Fruit fly (Drosophila melanogaster): ENCODE measurements around the gene ppk5.

ppk5 gene

DNA sequence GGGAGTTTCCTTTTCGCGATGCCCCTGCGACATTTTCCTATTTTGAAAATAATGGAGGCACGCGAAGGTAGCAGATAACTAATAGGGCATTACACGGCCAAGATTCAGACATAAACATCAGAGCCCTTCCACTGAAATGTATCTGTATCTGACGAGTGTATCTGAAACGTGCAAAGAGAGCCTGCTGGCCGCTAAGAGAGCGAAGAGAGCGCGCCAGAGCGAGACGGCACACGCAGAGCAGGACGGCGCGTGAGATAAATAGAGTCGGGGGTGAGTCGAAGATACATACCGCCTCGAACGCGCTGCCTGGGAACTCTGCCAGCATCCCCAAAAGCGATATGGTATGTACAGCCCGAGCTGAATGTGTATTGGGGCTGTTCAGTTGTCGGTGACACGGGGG lies 50.2 kb downstream of the ppk5 start (continued):
- TF ChIP-seq CG2875 (GFP tag; optimal IDR thresholded peaks at IDR 0.05): no peak
- TF ChIP-seq Neu2 (GFP tag; optimal IDR thresholded peaks at IDR 0.05; ENCODE audit: borderline replicate concordance): no peak
- TF ChIP-seq ase (GFP tag; IDR thresholded peaks at IDR 0.05): no peak
- no peak for TF ChIP-seq CG7271 (tag; optimal IDR thresholded peaks at IDR 0.05)
- TF ChIP-seq CG12391 (tag; optimal IDR thresholded peaks at IDR 0.05): no peak
- no peak for TF ChIP-seq Atf6 (GFP tag; IDR thresholded peaks at IDR 0.05)
- no peak for TF ChIP-seq CG16779 (GFP tag; IDR thresholded peaks at IDR 0.05)
- TF ChIP-seq Dref (GFP tag; IDR thresholded peaks at IDR 0.05): no peak
- no peak for TF ChIP-seq CG11695 (GFP tag; IDR thresholded peaks at IDR 0.05)
- TF ChIP-seq Dp (GFP tag; optimal IDR thresholded peaks at IDR 0.05): no peak
- no peak for TF ChIP-seq CG9817 (tag; optimal IDR thresholded peaks at IDR 0.05)
- TF ChIP-seq dm (GFP tag; optimal IDR thresholded peaks at IDR 0.05): no peak
- TF ChIP-seq CG32767 (GFP tag; IDR thresholded peaks at IDR 0.05): peak; percentile 91
- TF ChIP-seq Camta (GFP tag; optimal IDR thresholded peaks at IDR 0.05): no peak
- no peak for TF ChIP-seq CG17912 (GFP tag; optimal IDR thresholded peaks at IDR 0.05)
- no peak for TF ChIP-seq lab (GFP tag; optimal IDR thresholded peaks at IDR 0.05)
- TF ChIP-seq gce (GFP tag; IDR thresholded peaks at IDR 0.05): no peak
- peak; percentile 1 for TF ChIP-seq cad (GFP tag; optimal IDR thresholded peaks at IDR 0.05)
- no peak for TF ChIP-seq crol (GFP tag; IDR thresholded peaks at IDR 0.05)
- TF ChIP-seq gsb (GFP tag; IDR thresholded peaks at IDR 0.05): no peak
- TF ChIP-seq CG14441 (GFP tag; IDR thresholded peaks at IDR 0.05): peak; percentile 16; the same call in 1 of the 2 replicates
- TF ChIP-seq CG1792 (GFP tag; optimal IDR thresholded peaks at IDR 0.05): no peak
- no peak for TF ChIP-seq prd (optimal IDR thresholded peaks at IDR 0.05)
- TF ChIP-seq prd (GFP tag; IDR thresholded peaks at IDR 0.05): no peak
- TF ChIP-seq otp (GFP tag; IDR thresholded peaks at IDR 0.05): peak; percentile 22; the same call in 1 of the 3 replicates
- TF ChIP-seq yki (optimal IDR thresholded peaks at IDR 0.05): peak; percentile 89
- no peak for TF ChIP-seq CG31365 (tag; optimal IDR thresholded peaks at IDR 0.05)
- TF ChIP-seq BtbVII (GFP tag; optimal IDR thresholded peaks at IDR 0.05): no peak
- peak; percentile 1 for TF ChIP-seq odd (GFP tag; optimal IDR thresholded peaks at IDR 0.05)
- no peak for TF ChIP-seq CG12942 (GFP tag; optimal IDR thresholded peaks at IDR 0.05)
- no peak for TF ChIP-seq hbn (GFP tag; IDR thresholded peaks at IDR 0.05; ENCODE audit: partially characterized antibody)
- TF ChIP-seq bbx (GFP tag; IDR thresholded peaks at IDR 0.05; ENCODE audit: partially characterized antibody): no peak
- TF ChIP-seq CrebB (tag; optimal IDR thresholded peaks at IDR 0.05): no peak
- TF ChIP-seq CG11093 (GFP tag; IDR thresholded peaks at IDR 0.05): no peak
- TF ChIP-seq aop (GFP tag; IDR thresholded peaks at IDR 0.05): no peak
- TF ChIP-seq CG10431 (GFP tag; optimal IDR thresholded peaks at IDR 0.05): no peak
- no peak for TF ChIP-seq CG17385 (GFP tag; optimal IDR thresholded peaks at IDR 0.05)
- TF ChIP-seq ken (GFP tag; IDR thresholded peaks at IDR 0.05): 0 out of 3 replicates have a peak, but pooled peaks have one; percentile 3
- no peak for TF ChIP-seq Bdp1 (GFP tag; optimal IDR thresholded peaks at IDR 0.05)
- peak; percentile 13 for TF ChIP-seq Hmr (GFP tag; optimal IDR thresholded peaks at IDR 0.05)
- TF ChIP-seq Xrp1 (GFP tag; IDR thresholded peaks at IDR 0.05): no peak
- TF ChIP-seq dan (GFP tag; IDR thresholded peaks at IDR 0.05): no peak
- no peak for TF ChIP-seq C15 (GFP tag; IDR thresholded peaks at IDR 0.05)
- TF ChIP-seq Ptx1 (GFP tag; IDR thresholded peaks at IDR 0.05): no peak
- peak; percentile 30 for TF ChIP-seq CG6254 (GFP tag; optimal IDR thresholded peaks at IDR 0.05)
- no peak for TF ChIP-seq Myb (GFP tag; optimal IDR thresholded peaks at IDR 0.05)
- no peak for TF ChIP-seq ab (GFP tag; optimal IDR thresholded peaks at IDR 0.05)
- TF ChIP-seq B-H1 (GFP tag; IDR thresholded peaks at IDR 0.05): no peak
- TF ChIP-seq NfI (GFP tag; optimal IDR thresholded peaks at IDR 0.05): no peak
- TF ChIP-seq CG7556 (GFP tag; optimal IDR thresholded peaks at IDR 0.05): no peak
- no peak for TF ChIP-seq D19A (tag; optimal IDR thresholded peaks at IDR 0.05)
- TF ChIP-seq lilli (GFP tag; optimal IDR thresholded peaks at IDR 0.05): no peak
- no peak for TF ChIP-seq CG15514 (GFP tag; optimal IDR thresholded peaks at IDR 0.05)

Data from whole organism, embryonic.